Fruit fly (Drosophila melanogaster) whole organism: ENCODE data around the gene Cdc6.

Experiments used
- CG8478 ChIP-seq: fragments of >200 bp; optimal IDR thresholded peaks from 2 replicates; lab custom pipeline; 2018; ENCODE audit warnings: inconsistent platforms
- Dll ChIP-seq: fragments of >200 bp; optimal IDR thresholded peaks from 2 replicates; lab custom pipeline; 2017
- EcR ChIP-seq, 2 experiments: fragments of >200 bp; optimal IDR thresholded peaks; 2 replicates each; lab custom pipeline; 2017; ENCODE audit warnings: missing biosample characterization in 2 of 2, missing genetic modification characterization in 2 of 2, missing genetic modification reagents in 2 of 2
- pan ChIP-seq: fragments of >200 bp; optimal IDR thresholded peaks from 2 replicates; lab custom pipeline; 2017
- psq ChIP-seq: fragments of >200 bp; optimal IDR thresholded peaks from 2 replicates; lab custom pipeline; 2017
- usp ChIP-seq: fragments of >200 bp; optimal IDR thresholded peaks from 2 replicates; lab custom pipeline; 2017; ENCODE audit warnings: missing biosample characterization, missing genetic modification characterization, mixed read lengths

Cdc6 gene

dm6 chr3L:8584086-8584485, 49.8 kb downstream of the Cdc6 start:
- TF ChIP-seq psq (lab: Kevin White, UChicago) (no peak), EcR (GFP tag; optimal IDR thresholded peaks at IDR 0.05; lab: Kevin White, UChicago) (no peak), pan (lab: Kevin White, UChicago) (no peak), usp (GFP tag; lab: Kevin White, UChicago) (no peak), Dll (lab: Kevin White, UChicago) (no peak), CG8478 (lab: Kevin White, UChicago) (no peak)

dm6 chr3L:8582105-8582707, 51.7 kb downstream of the Cdc6 start:
- TF ChIP-seq EcR (GFP tag; optimal IDR thresholded peaks at IDR 0.05; lab: Kevin White, UChicago) (no peak), CG8478 (lab: Kevin White, UChicago) (no peak), Dll (lab: Kevin White, UChicago) (no peak), pan (lab: Kevin White, UChicago) (no peak)
